Worm (Caenorhabditis elegans) whole organism, L2 larva: Measurements from ENCODE around the gene T11G6.4.

ENCODE experiments used
- R02D3.7 ChIP-seq: fragments of 150-350 bp; optimal IDR thresholded peaks from 2 replicates; lab custom pipeline; 2014; ENCODE audit warnings: missing biosample characterization, missing genetic modification characterization
- aly-2 ChIP-seq: fragments of 150-350 bp; optimal IDR thresholded peaks from 2 replicates; lab custom pipeline; 2014; ENCODE audit warnings: missing biosample characterization, missing genetic modification characterization
- ama-1 ChIP-seq: fragments of 150-350 bp; optimal IDR thresholded peaks from 2 replicates; lab custom pipeline; 2018; ENCODE audit warnings: inconsistent platforms
- lin-39 ChIP-seq: fragments of 150-350 bp; optimal IDR thresholded peaks from 2 replicates; lab custom pipeline; 2014; ENCODE audit warnings: missing biosample characterization, missing genetic modification reagents, missing genetic modification characterization
- mab-5 ChIP-seq: fragments of 150-350 bp; optimal IDR thresholded peaks from 2 replicates; lab custom pipeline; 2014; ENCODE audit warnings: missing biosample characterization, missing genetic modification characterization
- nhr-129 ChIP-seq: fragments of 150-350 bp; optimal IDR thresholded peaks from 2 replicates; lab custom pipeline; 2014; ENCODE audit warnings: missing biosample characterization, missing genetic modification characterization
- peb-1 ChIP-seq: fragments of 150-350 bp; optimal IDR thresholded peaks from 2 replicates; lab custom pipeline; 2014; ENCODE audit warnings: missing biosample characterization, missing genetic modification characterization
- zag-1 ChIP-seq: fragments of 150-350 bp; optimal IDR thresholded peaks from 2 replicates; lab custom pipeline; 2014; ENCODE audit warnings: missing biosample characterization, missing genetic modification characterization

DNA sequence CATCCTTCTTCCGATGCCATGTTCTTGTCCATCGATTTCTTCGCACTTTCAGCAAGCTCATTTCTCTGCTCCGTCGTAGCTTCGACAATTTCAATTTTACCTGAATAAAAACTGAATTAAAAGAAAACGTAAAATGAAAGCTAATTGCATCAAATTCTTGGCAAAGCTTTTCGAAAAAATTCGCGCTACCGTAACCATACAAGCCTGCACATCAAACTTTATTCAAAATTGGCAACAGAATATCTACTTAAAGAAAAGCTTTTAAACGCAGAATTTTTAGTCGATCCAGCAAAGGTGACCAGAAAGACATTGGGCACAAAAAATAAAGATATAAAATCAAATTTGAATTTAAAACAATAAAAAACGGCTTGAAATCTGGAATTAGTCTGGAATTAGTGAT lies 9.5 kb downstream of the T11G6.4 start:
- TF ChIP-seq R02D3.7 (no peak), ama-1 (lab: Kevin White, UChicago) (no peak), nhr-129 (no peak), zag-1 (tag; lab: Kevin White, UChicago) (no peak), aly-2 (tag; lab: Kevin White, UChicago) (no peak), peb-1 (tag; lab: Kevin White, UChicago) (no peak), lin-39 (tag; lab: Kevin White, UChicago) (no peak), mab-5 (tag; lab: Kevin White, UChicago) (no peak)
